Worm (Caenorhabditis elegans) whole organism, L1 larva: ENCODE data around the gene M02D8.7.

Experiments used
- aly-2 ChIP-seq: fragments of 150-350 bp; optimal IDR thresholded peaks from 2 replicates; lab custom pipeline; 2014; ENCODE audit warnings: missing biosample characterization, missing genetic modification characterization
- ama-1 ChIP-seq: fragments of 150-350 bp; optimal IDR thresholded peaks from 2 replicates; lab custom pipeline; 2014

DNA sequence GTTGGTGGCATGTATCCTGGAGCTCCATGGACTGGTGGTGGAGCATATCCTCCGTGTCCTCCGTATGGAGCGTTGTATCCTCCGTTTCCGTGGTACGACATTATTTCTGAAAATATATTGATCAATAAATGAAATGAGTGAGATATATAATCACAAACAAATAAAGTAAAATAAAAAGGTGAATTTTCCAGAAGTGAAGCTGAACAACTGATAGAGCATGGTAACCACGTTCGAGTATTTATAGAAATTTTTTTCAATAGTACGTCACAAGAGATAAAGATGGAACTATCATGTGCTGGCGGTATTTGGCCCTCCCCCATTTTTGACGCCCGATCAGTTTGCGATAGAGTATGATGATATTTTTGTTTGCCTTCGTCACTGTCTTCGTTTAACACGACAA, 26.0 kb downstream of the M02D8.7 start, which contains the start of gene F53A9.7:
- TF ChIP-seq aly-2 (tag; lab: Kevin White, UChicago) (no peak), ama-1 (lab: Kevin White, UChicago) (no peak)
